Fruit fly (Drosophila melanogaster) whole organism, prepupa: ENCODE data around the gene CG34177.

Experiments
- Blimp-1 ChIP-seq: fragments of 200-800 bp; sonication (Bioruptor generic); optimal IDR thresholded peaks from 3 replicates; lab custom pipeline; 2017; ENCODE audit warnings: missing biosample characterization, missing genetic modification characterization, mild to moderate bottlenecking, moderate library complexity, missing genetic modification reagents
- CG10631 ChIP-seq: fragments of 200-800 bp; sonication (Bioruptor generic); optimal IDR thresholded peaks from 2 replicates; lab custom pipeline; 2016; ENCODE audit warnings: missing biosample characterization, missing genetic modification characterization
- CG11762 ChIP-seq: fragments of 200-800 bp; sonication (Bioruptor generic); optimal IDR thresholded peaks from 3 replicates; lab custom pipeline; 2016; ENCODE audit warnings: missing biosample characterization, missing genetic modification characterization; ENCODE audit not compliant: insufficient read depth
- CG15336 ChIP-seq: fragments of 200-800 bp; sonication (Bioruptor generic); IDR thresholded peaks from 2 replicates; pipeline ENCODE4 v1.3.6; 2022; ENCODE audit warnings: missing biosample characterization, missing genetic modification characterization
- CG1621 ChIP-seq: fragments of 200-800 bp; sonication (Bioruptor generic); optimal IDR thresholded peaks from 3 replicates; lab custom pipeline; 2018; ENCODE audit warnings: missing biosample characterization, mild to moderate bottlenecking, missing genetic modification characterization
- CG3032 ChIP-seq: fragments of 200-800 bp; optimal IDR thresholded peaks from 2 replicates; lab custom pipeline; 2019; ENCODE audit warnings: missing biosample characterization, mild to moderate bottlenecking, missing genetic modification characterization, moderate library complexity
- CG3919 ChIP-seq: fragments of 200-800 bp; sonication (Bioruptor generic); optimal IDR thresholded peaks from 3 replicates; lab custom pipeline; 2016; ENCODE audit warnings: missing biosample characterization, missing genetic modification characterization
- CG4318 ChIP-seq: fragments of 200-800 bp; sonication (Bioruptor generic); optimal IDR thresholded peaks from 3 replicates; lab custom pipeline; 2017; ENCODE audit warnings: missing biosample characterization, mild to moderate bottlenecking, missing genetic modification characterization
- CG6163 ChIP-seq: fragments of 200-800 bp; sonication (Bioruptor generic); IDR thresholded peaks from 3 replicates; pipeline ENCODE4 v1.3.6; 2022; ENCODE audit warnings: missing biosample characterization, missing genetic modification characterization
- CG6276 ChIP-seq: fragments of 200-800 bp; sonication (Bioruptor generic); optimal IDR thresholded peaks from 2 replicates; lab custom pipeline; 2017; ENCODE audit warnings: missing biosample characterization, mild to moderate bottlenecking, missing genetic modification characterization
- CG6808 ChIP-seq: fragments of 200-800 bp; sonication (Bioruptor generic); optimal IDR thresholded peaks from 3 replicates; lab custom pipeline; 2017; ENCODE audit warnings: missing biosample characterization, missing genetic modification characterization, mild to moderate bottlenecking, moderate library complexity, missing genetic modification reagents
- CG6854 ChIP-seq: fragments of 200-800 bp; sonication (Bioruptor generic); optimal IDR thresholded peaks from 2 replicates; lab custom pipeline; 2017; ENCODE audit warnings: missing biosample characterization, mild to moderate bottlenecking, missing genetic modification characterization
- CG7368 ChIP-seq: fragments of 200-800 bp; sonication (Bioruptor generic); optimal IDR thresholded peaks from 3 replicates; lab custom pipeline; 2016; ENCODE audit warnings: missing biosample characterization, missing genetic modification characterization
- CG8119 ChIP-seq: fragments of 200-800 bp; sonication (Bioruptor generic); IDR thresholded peaks from 3 replicates; pipeline ENCODE4 v1.3.6; 2022; ENCODE audit warnings: missing biosample characterization, missing genetic modification characterization
- CG8319 ChIP-seq: fragments of 200-800 bp; sonication (Bioruptor generic); optimal IDR thresholded peaks from 3 replicates; lab custom pipeline; 2016; ENCODE audit warnings: missing biosample characterization, missing genetic modification characterization
- CG8632 ChIP-seq: fragments of 200-800 bp; sonication (Bioruptor generic); optimal IDR thresholded peaks from 3 replicates; lab custom pipeline; 2016; ENCODE audit warnings: missing biosample characterization, missing genetic modification characterization
- Eip75B ChIP-seq: fragments of 200-800 bp; sonication (Bioruptor generic); optimal IDR thresholded peaks from 3 replicates; lab custom pipeline; 2016; ENCODE audit warnings: missing biosample characterization, missing genetic modification characterization
- Eip78C ChIP-seq: fragments of 200-800 bp; sonication (Bioruptor generic); peaks from one replicate; lab custom pipeline; 2016; ENCODE audit warnings: missing biosample characterization, missing genetic modification characterization
- Eip93F ChIP-seq: fragments of 200-800 bp; sonication (Bioruptor generic); optimal IDR thresholded peaks from 2 replicates; lab custom pipeline; 2016; ENCODE audit warnings: missing biosample characterization, mild to moderate bottlenecking, missing genetic modification characterization
- Ets21C ChIP-seq: fragments of 200-800 bp; sonication (Bioruptor generic); optimal IDR thresholded peaks from 3 replicates; lab custom pipeline; 2016; ENCODE audit warnings: missing biosample characterization, missing genetic modification characterization
- Gug ChIP-seq: fragments of 200-800 bp; sonication (Bioruptor generic); IDR thresholded peaks from 2 replicates; pipeline ENCODE4 v1.3.6; 2022; ENCODE audit warnings: missing biosample characterization, missing genetic modification characterization
- Hr39 ChIP-seq: fragments of 200-800 bp; sonication (Bioruptor generic); optimal IDR thresholded peaks from 2 replicates; lab custom pipeline; 2016; ENCODE audit warnings: missing biosample characterization, missing genetic modification characterization
- OdsH ChIP-seq: fragments of 200-800 bp; sonication (Bioruptor generic); optimal IDR thresholded peaks from 3 replicates; lab custom pipeline; 2016; ENCODE audit warnings: missing biosample characterization, missing genetic modification characterization
- cyc ChIP-seq: fragments of 200-800 bp; sonication (Bioruptor generic); optimal IDR thresholded peaks from 3 replicates; lab custom pipeline; 2016; ENCODE audit warnings: missing biosample characterization, missing genetic modification characterization
- dac ChIP-seq: fragments of 200-800 bp; sonication (Bioruptor generic); optimal IDR thresholded peaks from 2 replicates; lab custom pipeline; 2017; ENCODE audit warnings: missing biosample characterization, mild to moderate bottlenecking, missing genetic modification characterization
- esn ChIP-seq: fragments of 200-800 bp; sonication (Bioruptor generic); optimal IDR thresholded peaks from 2 replicates; lab custom pipeline; 2016; ENCODE audit warnings: missing biosample characterization, mild to moderate bottlenecking, missing genetic modification characterization, moderate library complexity
- fd59A ChIP-seq: fragments of 200-800 bp; sonication (Bioruptor generic); optimal IDR thresholded peaks from 2 replicates; lab custom pipeline; 2017; ENCODE audit warnings: missing biosample characterization, mild to moderate bottlenecking, missing genetic modification characterization, missing genetic modification reagents
- fkh ChIP-seq: fragments of 200-800 bp; sonication (Bioruptor generic); optimal IDR thresholded peaks from 3 replicates; lab custom pipeline; 2017; ENCODE audit warnings: missing biosample characterization, mild to moderate bottlenecking, missing genetic modification characterization, moderate library complexity
- lz ChIP-seq: fragments of 200-800 bp; sonication (Bioruptor generic); optimal IDR thresholded peaks from 3 replicates; lab custom pipeline; 2016; ENCODE audit warnings: missing biosample characterization, missing genetic modification characterization
- net ChIP-seq: fragments of 200-800 bp; sonication (Bioruptor generic); optimal IDR thresholded peaks from 3 replicates; lab custom pipeline; 2016; ENCODE audit warnings: missing biosample characterization, missing genetic modification characterization
- pdm3 ChIP-seq: fragments of 200-800 bp; sonication (Bioruptor generic); optimal IDR thresholded peaks from 3 replicates; lab custom pipeline; 2016; ENCODE audit warnings: missing biosample characterization, missing genetic modification characterization
- svp ChIP-seq: fragments of 200-800 bp; sonication (Bioruptor generic); peaks from one replicate; lab custom pipeline; 2016; ENCODE audit warnings: missing biosample characterization, missing genetic modification characterization
- topi ChIP-seq: fragments of 200-800 bp; sonication (Bioruptor generic); optimal IDR thresholded peaks from 3 replicates; lab custom pipeline; 2016; ENCODE audit warnings: missing biosample characterization, missing genetic modification characterization
- vri ChIP-seq: fragments of 200-800 bp; sonication (Bioruptor generic); optimal IDR thresholded peaks from 3 replicates; lab custom pipeline; 2016; ENCODE audit warnings: missing biosample characterization, mild to moderate bottlenecking, missing genetic modification characterization

The CG34177 gene

dm6 chr2L:4433608-4434007 lies at the start of gene CG34177, which contains the start of gene CG34178:
Gene CG34177, plus strand, starts transcription at chr2L:4433908.
Gene CG34178, plus strand, starts transcription at chr2L:4433908.
- TF ChIP-seq lz, result no peak
- peak; percentile 21 for TF ChIP-seq svp (GFP tag; lab: Kevin White, UChicago)

- TF ChIP-seq svp (GFP tag; lab: Kevin White, UChicago), result peak; percentile 98
- no peak for TF ChIP-seq Ets21C (GFP tag; lab: Kevin White, UChicago)
These were observed 48.1 kb upstream of the CG34177 start, which contains the start of gene Vps53 for dm6 chr2L:4385387-4386279. Gene Vps53, minus strand, starts transcription at chr2L:4386062.

dm6 chr2L:4386926-4387550 lies 46.7 kb upstream of the CG34177 start, which contains the start of gene Psf2:
Gene Psf2, minus strand, starts transcription at chr2L:4387356.
- TF ChIP-seq fd59A (GFP tag; lab: Kevin White, UChicago), result no peak
- no peak for TF ChIP-seq CG8319 (GFP tag; lab: Kevin White, UChicago)
- TF ChIP-seq CG7368 (GFP tag; lab: Kevin White, UChicago), result no peak
- no peak for TF ChIP-seq net (GFP tag; lab: Kevin White, UChicago)
- TF ChIP-seq CG8119 (GFP tag; lab: Robert Waterston, UW), result no peak
- no peak for TF ChIP-seq CG11762 (GFP tag; lab: Kevin White, UChicago)
- peak; percentile 72 for TF ChIP-seq svp (GFP tag; lab: Kevin White, UChicago)
- TF ChIP-seq fkh (GFP tag; lab: Kevin White, UChicago), result peak; percentile 89
- no peak for TF ChIP-seq CG4318
- TF ChIP-seq cyc (GFP tag; lab: Kevin White, UChicago), result no peak
- no peak for TF ChIP-seq Hr39 (GFP tag; lab: Kevin White, UChicago)
- TF ChIP-seq CG6163 (GFP tag; lab: Robert Waterston, UW), result no peak
- no peak for TF ChIP-seq CG3032 (tag; lab: Kevin White, UChicago)
- no peak for TF ChIP-seq CG6808 (GFP tag; lab: Kevin White, UChicago)

- TF ChIP-seq dac, result no peak
- no peak for TF ChIP-seq Blimp-1
- peak; percentile 68 for TF ChIP-seq svp (GFP tag; lab: Kevin White, UChicago)
- TF ChIP-seq topi (GFP tag; lab: Kevin White, UChicago), result no peak
- TF ChIP-seq Eip75B (GFP tag; lab: Kevin White, UChicago), result no peak
- TF ChIP-seq CG11762 (GFP tag; lab: Kevin White, UChicago), result no peak
These were observed 45.7 kb upstream of the CG34177 start, which contains the start of gene Tps1 for dm6 chr2L:4388027-4388426. Gene Tps1, plus strand, starts transcription at chr2L:4388327.

- peak; percentile 42 for TF ChIP-seq Eip78C (GFP tag; lab: Kevin White, UChicago)
- peak; percentile 58 for TF ChIP-seq vri
- TF ChIP-seq svp (GFP tag; lab: Kevin White, UChicago), result peak; percentile 97
- TF ChIP-seq Blimp-1, result no peak
These were observed 44.1 kb upstream of the CG34177 start for dm6 chr2L:4389405-4390115.

dm6 chr2L:4393842-4394421 lies 39.8 kb upstream of the CG34177 start, which contains the start of gene CG3652:
Gene CG3652, minus strand, starts transcription at chr2L:4393876.
- no peak for TF ChIP-seq CG15336 (GFP tag; lab: Robert Waterston, UW)
- TF ChIP-seq CG8319 (GFP tag; lab: Kevin White, UChicago), result no peak
- peak; percentile 61 for TF ChIP-seq lz
- no peak for TF ChIP-seq CG1621 (tag; lab: Kevin White, UChicago)
- TF ChIP-seq fd59A (GFP tag; lab: Kevin White, UChicago), result no peak
- TF ChIP-seq CG3919, result no peak
- TF ChIP-seq CG6854, result no peak
- no peak for TF ChIP-seq CG6163 (GFP tag; lab: Robert Waterston, UW)
- TF ChIP-seq CG6276 (GFP tag; lab: Kevin White, UChicago), result no peak
- TF ChIP-seq CG8632, result no peak
- TF ChIP-seq pdm3 (GFP tag; lab: Kevin White, UChicago), result no peak
- TF ChIP-seq dac, result no peak
- TF ChIP-seq Ets21C (GFP tag; lab: Kevin White, UChicago), result no peak
- TF ChIP-seq Eip93F (GFP tag; lab: Kevin White, UChicago), result no peak
- no peak for TF ChIP-seq Gug
- no peak for TF ChIP-seq Eip75B (GFP tag; lab: Kevin White, UChicago)
- TF ChIP-seq vri, result no peak
- no peak for TF ChIP-seq CG7368 (GFP tag; lab: Kevin White, UChicago)
- TF ChIP-seq net (GFP tag; lab: Kevin White, UChicago), result no peak
- TF ChIP-seq OdsH (GFP tag; lab: Kevin White, UChicago), result no peak
- peak; percentile 37 for TF ChIP-seq CG11762 (GFP tag; lab: Kevin White, UChicago)
- TF ChIP-seq CG10631, result no peak
- peak; percentile 60 for TF ChIP-seq esn (GFP tag; lab: Kevin White, UChicago)
- no peak for TF ChIP-seq CG4318
